Fruit fly (Drosophila melanogaster) Kc167 (cell line): ENCODE results near the gene Diap1.

Source experiments
- Myc ChIP-seq: fragments of >200 bp; optimal IDR thresholded peaks from 2 replicates; lab custom pipeline; 2017; ENCODE audit warnings: missing external identifiers
- Sin3A ChIP-seq: fragments of >200 bp; optimal IDR thresholded peaks from 2 replicates; lab custom pipeline; 2018; ENCODE audit warnings: missing external identifiers
- h ChIP-seq: fragments of >200 bp; optimal IDR thresholded peaks from 3 replicates; lab custom pipeline; 2018; ENCODE audit warnings: missing external identifiers
- insv ChIP-seq: fragments of >200 bp; optimal IDR thresholded peaks from 3 replicates; lab custom pipeline; 2018; ENCODE audit warnings: missing external identifiers
- psq ChIP-seq: fragments of >200 bp; optimal IDR thresholded peaks from 2 replicates; lab custom pipeline; 2017; ENCODE audit warnings: missing external identifiers
- ttk ChIP-seq: sonication (Bioruptor generic); optimal IDR thresholded peaks from 2 replicates; lab custom pipeline; 2017; ENCODE audit warnings: missing external identifiers

- no peak for TF ChIP-seq psq (lab: Kevin White, UChicago)
- no peak for TF ChIP-seq Sin3A
- TF ChIP-seq h (lab: Kevin White, UChicago): no peak
- TF ChIP-seq insv: no peak
- TF ChIP-seq ttk: no peak
- no peak for TF ChIP-seq Myc (lab: Kevin White, UChicago)
Measured at dm6 chr3L:16034224-16034623, 16.6 kb downstream of the Diap1 start, which contains the start of gene CG42538.
